Worm (Caenorhabditis elegans): ENCODE results near the gene nas-25.

ce11 chrII:8818978-8819896 lies 6.6 kb upstream of the nas-25 start, which contains the start of gene F46C5.10:
- TF ChIP-seq him-1 (tag; optimal IDR thresholded peaks at IDR 0.05) (no peak), dao-5 (tag; optimal IDR thresholded peaks at IDR 0.05) (no peak)

Measured in whole organism, L4/young adult.